Fruit fly (Drosophila melanogaster): ENCODE results near the gene abd-A.

abd-A gene

DNA sequence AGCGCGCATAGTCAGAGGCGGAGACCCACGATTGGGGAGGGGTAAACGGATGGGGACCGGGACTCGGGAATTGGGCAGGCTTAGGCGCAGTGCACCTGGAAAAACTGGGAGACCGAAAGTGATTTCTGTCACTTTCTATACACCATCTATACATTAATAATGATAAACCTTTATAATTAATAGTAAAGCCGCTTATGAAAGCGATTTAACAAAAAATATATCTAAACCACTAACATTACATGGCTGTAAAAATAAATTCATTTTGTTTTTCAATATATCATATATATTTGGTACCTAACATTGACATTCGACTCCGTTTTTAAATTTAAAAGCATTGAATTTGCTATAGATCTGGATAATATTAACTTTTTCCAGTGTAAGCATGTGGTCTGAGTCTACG, 28.9 kb downstream of the abd-A start (continued):
- no peak for TF ChIP-seq run (tag; optimal IDR thresholded peaks at IDR 0.05)
- no peak for TF ChIP-seq ap (GFP tag; IDR thresholded peaks at IDR 0.05)
- peak; percentile 41 for TF ChIP-seq D19A (tag; optimal IDR thresholded peaks at IDR 0.05)
- TF ChIP-seq zfh2 (GFP tag; optimal IDR thresholded peaks at IDR 0.05) = no peak
- TF ChIP-seq h (optimal IDR thresholded peaks at IDR 0.05) = no peak
- no peak for TF ChIP-seq CG17568 (GFP tag; optimal IDR thresholded peaks at IDR 0.05)
- no peak for TF ChIP-seq CG6854 (GFP tag; optimal IDR thresholded peaks at IDR 0.05)
- no peak for TF ChIP-seq CG8359 (GFP tag; optimal IDR thresholded peaks at IDR 0.05; ENCODE audit: borderline replicate concordance)
- TF ChIP-seq pfk (GFP tag; optimal IDR thresholded peaks at IDR 0.05) = no peak
- TF ChIP-seq exex (tag; optimal IDR thresholded peaks at IDR 0.05) = no peak
- no peak for TF ChIP-seq Deaf1 (tag; optimal IDR thresholded peaks at IDR 0.05)
- no peak for TF ChIP-seq shn (GFP tag; optimal IDR thresholded peaks at IDR 0.05)
- peak; percentile 18 for TF ChIP-seq ATbp (GFP tag; optimal IDR thresholded peaks at IDR 0.05)
- TF ChIP-seq CG7987 (GFP tag; optimal IDR thresholded peaks at IDR 0.05) = no peak
- no peak for TF ChIP-seq HLHmδ (GFP tag; optimal IDR thresholded peaks at IDR 0.05)
- no peak for TF ChIP-seq cad (GFP tag; optimal IDR thresholded peaks at IDR 0.05)
- TF ChIP-seq scrt (GFP tag; optimal IDR thresholded peaks at IDR 0.05) = no peak
- TF ChIP-seq Hmr (GFP tag; optimal IDR thresholded peaks at IDR 0.05) = no peak
- TF ChIP-seq ERR (GFP tag; optimal IDR thresholded peaks at IDR 0.05) = no peak
- TF ChIP-seq CG15514 (GFP tag; optimal IDR thresholded peaks at IDR 0.05) = no peak
- TF ChIP-seq pzg (GFP tag; optimal IDR thresholded peaks at IDR 0.05) = no peak
- no peak for TF ChIP-seq Scr (GFP tag; IDR thresholded peaks at IDR 0.05; ENCODE audit: partially characterized antibody)
- no peak for TF ChIP-seq CG12104 (GFP tag; optimal IDR thresholded peaks at IDR 0.05)
- TF ChIP-seq odd (GFP tag; optimal IDR thresholded peaks at IDR 0.05) = no peak
- no peak for TF ChIP-seq gt (GFP tag; IDR thresholded peaks at IDR 0.05)
- no peak for TF ChIP-seq Oaz (GFP tag; IDR thresholded peaks at IDR 0.05)
- no peak for TF ChIP-seq Camta (GFP tag; optimal IDR thresholded peaks at IDR 0.05)
- TF ChIP-seq HmgZ (tag; optimal IDR thresholded peaks at IDR 0.05) = no peak
- no peak for TF ChIP-seq Sry-β (GFP tag; optimal IDR thresholded peaks at IDR 0.05)
- peak; percentile 76 for TF ChIP-seq CG31441 (GFP tag; IDR thresholded peaks at IDR 0.05)
- no peak for TF ChIP-seq her (GFP tag; optimal IDR thresholded peaks at IDR 0.05)
- peak; percentile 16 for TF ChIP-seq CG10209 (GFP tag; optimal IDR thresholded peaks at IDR 0.05)
- TF ChIP-seq YL-1 (GFP tag; optimal IDR thresholded peaks at IDR 0.05) = no peak
- TF ChIP-seq CG6254 (GFP tag; optimal IDR thresholded peaks at IDR 0.05) = no peak
- peak; percentile 16 for TF ChIP-seq Nf-YB (GFP tag; optimal IDR thresholded peaks at IDR 0.05)
- TF ChIP-seq CkIIα-i1 (GFP tag; IDR thresholded peaks at IDR 0.05) = no peak
- no peak for TF ChIP-seq NK7.1 (GFP tag; optimal IDR thresholded peaks at IDR 0.05)
- no peak for TF ChIP-seq CG12659 (GFP tag; optimal IDR thresholded peaks at IDR 0.05)
- TF ChIP-seq CG10431 (GFP tag; optimal IDR thresholded peaks at IDR 0.05) = no peak
- peak; percentile 67 for TF ChIP-seq CG9727 (GFP tag; optimal IDR thresholded peaks at IDR 0.05)
- TF ChIP-seq CG17385 (GFP tag; optimal IDR thresholded peaks at IDR 0.05) = no peak
- no peak for TF ChIP-seq CG3847 (GFP tag; IDR thresholded peaks at IDR 0.05)
- no peak for TF ChIP-seq CG18764 (GFP tag; optimal IDR thresholded peaks at IDR 0.05)
- no peak for TF ChIP-seq stwl (tag; optimal IDR thresholded peaks at IDR 0.05)
- peak in 1 of 3 experiments; percentile 70 for TF ChIP-seq lola (GFP tag; optimal IDR thresholded peaks at IDR 0.05)
- TF ChIP-seq CG2678 (tag; optimal IDR thresholded peaks at IDR 0.05) = peak; percentile 49
- no peak for TF ChIP-seq CG18619 (GFP tag; optimal IDR thresholded peaks at IDR 0.05)
- TF ChIP-seq Bgb (GFP tag; IDR thresholded peaks at IDR 0.05; ENCODE audit: partially characterized antibody) = no peak
- no peak for TF ChIP-seq CG13296 (GFP tag; optimal IDR thresholded peaks at IDR 0.05)
- TF ChIP-seq Sox102F (GFP tag; optimal IDR thresholded peaks at IDR 0.05) = peak; percentile 40
- no peak for TF ChIP-seq CG6175 (GFP tag; IDR thresholded peaks at IDR 0.05)
